Worm (Caenorhabditis elegans) whole organism, late embryonic: Measurements from ENCODE around the gene B0034.7.

Source experiments
- C38D4.7 ChIP-seq: fragments of 200-800 bp; sonication (Bioruptor generic); optimal IDR thresholded peaks from 2 replicates; lab custom pipeline; 2018; ENCODE audit warnings: mild to moderate bottlenecking, missing genetic modification characterization, moderate library complexity, missing compliant biosample characterization
- K02D7.2 ChIP-seq: sonication (generic microtip); optimal IDR thresholded peaks from 2 replicates; lab custom pipeline; 2017; ENCODE audit warnings: mild to moderate bottlenecking, missing genetic modification characterization, missing compliant biosample characterization
- K09A11.1 ChIP-seq: sonication (generic microtip); optimal IDR thresholded peaks from 2 replicates; lab custom pipeline; 2017; ENCODE audit warnings: antibody characterized with exemption, mild to moderate bottlenecking, missing genetic modification characterization, missing compliant biosample characterization; ENCODE audit not compliant: insufficient read depth
- ahr-1 ChIP-seq: sonication (generic microtip); optimal IDR thresholded peaks from 2 replicates; lab custom pipeline; 2016; ENCODE audit warnings: missing genetic modification characterization, missing compliant biosample characterization
- ama-1 ChIP-seq: fragments of 150-350 bp; optimal IDR thresholded peaks from 2 replicates; lab custom pipeline; 2014
- ceh-18 ChIP-seq: sonication (generic microtip); optimal IDR thresholded peaks from 2 replicates; lab custom pipeline; 2016; ENCODE audit warnings: missing genetic modification characterization, missing compliant biosample characterization
- ceh-22 ChIP-seq: sonication (generic microtip); optimal IDR thresholded peaks from 2 replicates; lab custom pipeline; 2017; ENCODE audit warnings: missing biosample characterization, missing genetic modification characterization
- ceh-24 ChIP-seq: sonication (generic microtip); optimal IDR thresholded peaks from 2 replicates; lab custom pipeline; 2016; ENCODE audit warnings: mild to moderate bottlenecking, missing genetic modification characterization, missing compliant biosample characterization
- ceh-30 ChIP-seq: fragments of 150-350 bp; optimal IDR thresholded peaks from 2 replicates; lab custom pipeline; 2014; ENCODE audit warnings: missing biosample characterization, missing genetic modification characterization
- ceh-31 ChIP-seq: sonication (generic microtip); optimal IDR thresholded peaks from 2 replicates; lab custom pipeline; 2016; ENCODE audit warnings: missing genetic modification characterization, missing compliant biosample characterization
- ceh-34 ChIP-seq: sonication (generic microtip); optimal IDR thresholded peaks from 2 replicates; lab custom pipeline; 2016; ENCODE audit warnings: mild to moderate bottlenecking, missing genetic modification characterization, missing compliant biosample characterization
- ceh-48 ChIP-seq: sonication (generic microtip); optimal IDR thresholded peaks from 2 replicates; lab custom pipeline; 2016; ENCODE audit warnings: missing genetic modification characterization, inconsistent platforms, missing compliant biosample characterization
- ceh-6 ChIP-seq: fragments of 200-800 bp; sonication (Bioruptor generic); optimal IDR thresholded peaks from 2 replicates; lab custom pipeline; 2018; ENCODE audit warnings: mild to moderate bottlenecking, missing genetic modification characterization, missing compliant biosample characterization
- ceh-9 ChIP-seq: sonication (generic microtip); optimal IDR thresholded peaks from 2 replicates; lab custom pipeline; 2016; ENCODE audit warnings: mild to moderate bottlenecking, missing genetic modification characterization, inconsistent platforms, missing compliant biosample characterization
- che-1 ChIP-seq: sonication (generic microtip); optimal IDR thresholded peaks from 2 replicates; lab custom pipeline; 2016; ENCODE audit warnings: mild to moderate bottlenecking, missing genetic modification characterization, missing compliant biosample characterization
- ets-4 ChIP-seq: sonication (generic microtip); optimal IDR thresholded peaks from 2 replicates; lab custom pipeline; 2016; ENCODE audit warnings: missing genetic modification characterization, missing compliant biosample characterization
- eyg-1 ChIP-seq: sonication (generic microtip); optimal IDR thresholded peaks from 2 replicates; lab custom pipeline; 2016; ENCODE audit warnings: missing genotype, missing genetic modification characterization, missing compliant biosample characterization
- fax-1 ChIP-seq: sonication (generic microtip); optimal IDR thresholded peaks from 2 replicates; lab custom pipeline; 2016; ENCODE audit warnings: missing genotype, missing genetic modification characterization, missing compliant biosample characterization
- hlh-13 ChIP-seq: fragments of 200-800 bp; sonication (Bioruptor generic); optimal IDR thresholded peaks from 2 replicates; lab custom pipeline; 2018; ENCODE audit warnings: mild to moderate bottlenecking, missing genetic modification characterization, missing compliant biosample characterization
- hlh-8 ChIP-seq: sonication (generic microtip); optimal IDR thresholded peaks from 2 replicates; lab custom pipeline; 2016; ENCODE audit warnings: missing genotype, missing genetic modification characterization, missing compliant biosample characterization
- nfya-1 ChIP-seq: sonication (generic microtip); optimal IDR thresholded peaks from 2 replicates; lab custom pipeline; 2017; ENCODE audit warnings: missing genetic modification characterization, mild to moderate bottlenecking, missing compliant biosample characterization, antibody characterized with exemption, moderate library complexity
- nhr-11 ChIP-seq: fragments of 150-350 bp; optimal IDR thresholded peaks from 2 replicates; lab custom pipeline; 2014; ENCODE audit warnings: missing biosample characterization, missing genetic modification characterization
- npax-4 ChIP-seq: sonication (generic microtip); optimal IDR thresholded peaks from 2 replicates; lab custom pipeline; 2016; ENCODE audit warnings: missing genetic modification characterization, missing compliant biosample characterization
- pag-3 ChIP-seq: sonication (generic microtip); optimal IDR thresholded peaks from 2 replicates; lab custom pipeline; 2016; ENCODE audit warnings: missing compliant biosample characterization, missing genetic modification characterization, borderline replicate concordance
- pat-9 ChIP-seq: fragments of 200-800 bp; sonication (Bioruptor generic); optimal IDR thresholded peaks from 2 replicates; lab custom pipeline; 2018; ENCODE audit warnings: mild to moderate bottlenecking, missing genetic modification characterization, moderate library complexity, missing compliant biosample characterization
- pha-2 ChIP-seq: sonication (generic microtip); optimal IDR thresholded peaks from 2 replicates; lab custom pipeline; 2017; ENCODE audit warnings: mild to moderate bottlenecking, missing genetic modification characterization, missing compliant biosample characterization
- pha-4 ChIP-seq: fragments of 150-350 bp; optimal IDR thresholded peaks from 2 replicates; lab custom pipeline; 2018; ENCODE audit warnings: missing biosample characterization, missing genetic modification reagents, missing genetic modification characterization
- rnt-1 ChIP-seq: sonication (generic microtip); optimal IDR thresholded peaks from 2 replicates; lab custom pipeline; 2016; ENCODE audit warnings: missing genetic modification characterization, missing compliant biosample characterization
- sdc-2 ChIP-seq: sonication (generic microtip); optimal IDR thresholded peaks from 2 replicates; lab custom pipeline; 2016; ENCODE audit warnings: missing genotype, missing genetic modification characterization, missing compliant biosample characterization
- syd-9 ChIP-seq: sonication (generic microtip); optimal IDR thresholded peaks from 2 replicates; lab custom pipeline; 2016; ENCODE audit warnings: mild to moderate bottlenecking, missing genetic modification characterization, moderate library complexity, missing compliant biosample characterization
- tbx-2 ChIP-seq: sonication (generic microtip); optimal IDR thresholded peaks from 2 replicates; lab custom pipeline; 2016; ENCODE audit warnings: missing genetic modification characterization, missing compliant biosample characterization
- unc-55 ChIP-seq: sonication (generic microtip); optimal IDR thresholded peaks from 2 replicates; lab custom pipeline; 2017; ENCODE audit warnings: missing biosample characterization, missing genetic modification reagents, missing genetic modification characterization
- zip-5 ChIP-seq: sonication (generic microtip); optimal IDR thresholded peaks from 2 replicates; lab custom pipeline; 2016; ENCODE audit warnings: missing genetic modification characterization, missing compliant biosample characterization

Gene B0034.7

DNA sequence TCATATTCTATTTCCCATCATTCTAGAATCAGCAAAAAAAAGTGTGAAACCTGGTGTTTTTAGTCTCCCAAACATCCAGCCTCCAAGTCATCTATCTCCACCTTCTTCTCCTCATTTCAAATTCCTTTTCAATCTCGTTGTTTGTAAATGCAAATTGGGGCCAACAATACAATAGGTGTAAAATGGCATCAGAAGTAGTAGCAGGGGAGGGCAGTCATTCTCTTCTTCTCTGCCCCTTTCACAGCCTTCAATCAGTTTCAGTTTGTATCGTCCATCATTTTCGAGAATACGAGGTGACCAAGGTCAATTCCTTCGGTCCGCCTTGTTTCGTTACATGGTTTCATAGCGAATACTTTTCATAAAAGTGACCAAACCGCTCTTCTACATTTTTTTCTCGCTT, 7.9 kb downstream of the B0034.7 start, which contains the start of gene B0034.4:
TSS of gene B0034.4 (minus strand) at position 229 of the 400 bp plus-strand sequence.
- TF ChIP-seq unc-55 (GFP tag; lab: Kevin White, UChicago) (no peak), ahr-1 (tag; lab: Kevin White, UChicago) (no peak), eyg-1 (no peak), pag-3 (tag; lab: Kevin White, UChicago) (no peak), ceh-31 (no peak), C38D4.7 (GFP tag; lab: Kevin White, UChicago) (no peak), ceh-34 (no peak), nhr-11 (no peak), K09A11.1 (no peak), zip-5 (tag; lab: Kevin White, UChicago) (no peak)

DNA sequence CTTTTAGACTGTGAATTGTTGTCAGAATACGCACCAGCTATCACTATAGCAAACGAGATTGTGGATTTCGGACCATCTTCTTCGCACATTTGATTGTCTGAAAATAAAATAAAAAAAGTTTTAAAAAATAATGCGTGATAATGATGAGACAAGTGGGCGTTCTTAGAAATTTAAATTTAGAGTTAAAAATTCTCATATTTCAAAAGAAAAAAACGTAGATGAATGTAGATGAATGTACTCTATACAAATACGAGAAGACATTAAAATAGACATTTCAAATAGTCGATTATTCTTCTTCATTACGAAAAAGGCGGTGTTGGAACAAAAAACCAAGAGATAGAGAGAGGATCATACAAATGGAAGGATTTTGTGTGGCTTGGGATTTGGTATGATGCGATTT, 13.5 kb downstream of the B0034.7 start, which contains the start of gene B0034.5:
TSS of gene B0034.5 (minus strand) at position 101 of the 400 bp plus-strand sequence.
- TF ChIP-seq hlh-8 (tag; lab: Kevin White, UChicago) (no peak), ceh-6 (no peak), che-1 (tag; lab: Kevin White, UChicago) (no peak), ceh-22 (tag; lab: Kevin White, UChicago) (no peak), hlh-13 (GFP tag; lab: Kevin White, UChicago) (no peak), rnt-1 (tag; lab: Kevin White, UChicago) (no peak), npax-4 (no peak), eyg-1 (no peak), syd-9 (no peak), pag-3 (tag; lab: Kevin White, UChicago) (no peak), unc-55 (GFP tag; lab: Kevin White, UChicago) (no peak), pat-9 (tag; lab: Kevin White, UChicago) (no peak), ceh-48 (tag; lab: Kevin White, UChicago) (no peak)

DNA sequence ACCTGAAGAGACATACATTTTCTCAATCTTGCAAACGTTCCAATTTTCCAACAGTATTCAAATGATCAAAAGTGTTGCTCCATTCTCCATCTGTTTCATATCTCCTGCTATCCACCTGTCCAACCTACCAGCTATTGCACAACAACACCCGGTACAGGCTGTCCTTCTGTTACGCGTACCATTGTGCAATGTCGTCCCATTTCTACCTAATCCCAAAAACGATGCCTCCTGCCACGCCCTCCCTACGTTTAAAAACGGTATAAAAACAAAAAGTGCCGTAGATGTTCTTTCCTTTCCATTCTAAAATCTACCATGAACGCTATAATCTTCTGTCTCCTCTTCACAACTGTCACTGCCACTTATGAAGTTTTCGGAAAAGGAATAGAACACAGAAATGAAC, 26.8 kb downstream of the B0034.7 start, which contains the start of gene ins-2:
TSS of gene ins-2 (plus strand) at position 301 of the 400 bp plus-strand sequence.
- no peak for TF ChIP-seq pha-2 (tag; lab: Kevin White, UChicago)
- TF ChIP-seq unc-55 (GFP tag; lab: Kevin White, UChicago) = no peak
- no peak for TF ChIP-seq ceh-24 (tag; lab: Kevin White, UChicago)
- no peak for TF ChIP-seq ets-4 (tag; lab: Kevin White, UChicago)
- TF ChIP-seq K02D7.2 = no peak
- no peak for TF ChIP-seq nhr-11

DNA sequence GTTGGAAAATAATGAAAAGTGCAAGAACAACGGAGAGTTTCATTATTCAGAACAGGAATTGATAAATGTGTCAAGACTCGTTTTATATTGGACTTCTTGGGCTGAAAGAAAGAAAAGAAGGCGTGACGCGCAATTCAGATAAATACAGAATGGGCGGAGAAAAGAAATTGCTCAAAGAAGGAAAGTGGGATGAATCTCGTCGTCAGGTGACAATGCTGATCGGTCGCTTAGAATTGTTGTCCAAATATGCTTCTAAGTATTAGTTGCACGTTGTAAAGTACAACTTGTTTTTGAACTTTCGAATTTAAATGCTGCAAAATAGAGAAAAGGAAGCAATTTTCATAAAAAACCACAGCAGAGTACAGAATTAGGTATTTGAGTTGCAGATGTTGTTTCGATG, 29.3 kb downstream of the B0034.7 start, which contains the start of gene ins-3:
TSS of gene ins-3 (minus strand) at position 101 of the 400 bp plus-strand sequence.
- TF ChIP-seq ceh-22 (tag; lab: Kevin White, UChicago) (no peak), sdc-2 (no peak)

DNA sequence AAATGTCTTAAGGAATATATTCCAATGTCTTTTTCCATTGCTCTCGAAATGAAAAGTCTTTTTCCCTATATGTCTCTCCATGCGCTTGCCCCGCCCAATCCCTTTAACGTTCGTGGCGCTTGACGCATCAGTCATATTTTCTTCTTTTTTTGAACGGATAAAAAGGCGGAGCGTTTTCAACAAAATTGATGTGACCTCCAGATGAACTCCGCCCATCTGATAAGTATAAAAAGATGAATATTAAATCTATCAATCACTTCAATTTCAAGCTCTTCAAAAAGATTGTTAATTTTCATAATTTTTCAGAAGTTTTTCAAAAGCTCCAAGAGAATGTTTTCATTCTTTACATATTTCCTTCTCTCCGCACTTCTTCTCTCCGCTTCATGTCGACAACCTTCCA, 34.6 kb downstream of the B0034.7 start, which contains the start of gene ins-4:
TSS of gene ins-4 (plus strand) at position 301 of the 400 bp plus-strand sequence.
- no peak for TF ChIP-seq tbx-2 (tag; lab: Kevin White, UChicago)
- no peak for TF ChIP-seq ceh-22 (tag; lab: Kevin White, UChicago)
- TF ChIP-seq fax-1 (tag; lab: Kevin White, UChicago) = no peak
- no peak for TF ChIP-seq pha-4 (tag; lab: Kevin White, UChicago)
- TF ChIP-seq nfya-1 (tag; lab: Kevin White, UChicago) = no peak
- TF ChIP-seq ceh-18 (tag; lab: Kevin White, UChicago) = no peak
- TF ChIP-seq pat-9 (tag; lab: Kevin White, UChicago) = no peak
- TF ChIP-seq ceh-9 (tag; lab: Kevin White, UChicago) = no peak
- no peak for TF ChIP-seq ceh-30 (tag; lab: Kevin White, UChicago)
- no peak for TF ChIP-seq ama-1
- TF ChIP-seq zip-5 (tag; lab: Kevin White, UChicago) = no peak
